Fruit fly (Drosophila melanogaster) whole organism, pupa: ENCODE data around the gene Flacc.

ENCODE experiments used
- CG10348 ChIP-seq: fragments of 200-800 bp; sonication (Bioruptor generic); IDR thresholded peaks from 2 replicates; pipeline ENCODE4 v1.3.6; 2022; ENCODE audit warnings: missing biosample characterization, missing genetic modification characterization
- CG14655 ChIP-seq: fragments of 200-800 bp; sonication (Bioruptor generic); optimal IDR thresholded peaks from 3 replicates; lab custom pipeline; 2017; ENCODE audit warnings: mild to moderate bottlenecking, missing biosample characterization, missing genetic modification reagents, missing genetic modification characterization
- CG32121 ChIP-seq: fragments of 200-800 bp; sonication (Bioruptor generic); IDR thresholded peaks from 2 replicates; pipeline ENCODE4 v1.3.6; 2022; ENCODE audit warnings: missing biosample characterization, missing genetic modification characterization
- CG4496 ChIP-seq: fragments of 200-800 bp; sonication (Bioruptor generic); IDR thresholded peaks from 3 replicates; pipeline ENCODE4 v1.3.6; 2022; ENCODE audit warnings: missing biosample characterization, missing genetic modification characterization
- CG8159 ChIP-seq: fragments of 200-800 bp; sonication (Bioruptor generic); optimal IDR thresholded peaks from 3 replicates; lab custom pipeline; 2018; ENCODE audit warnings: missing biosample characterization, mild to moderate bottlenecking, missing genetic modification characterization, moderate library complexity
- EcR ChIP-seq: fragments of 200-800 bp; sonication (Bioruptor generic); optimal IDR thresholded peaks from 3 replicates; lab custom pipeline; 2019; ENCODE audit warnings: missing biosample characterization, missing genetic modification characterization, mild to moderate bottlenecking, moderate library complexity, missing genetic modification reagents
- Pif1A ChIP-seq: fragments of 200-800 bp; sonication (Bioruptor generic); optimal IDR thresholded peaks from 3 replicates; lab custom pipeline; 2016; ENCODE audit warnings: missing biosample characterization, missing genetic modification characterization
- rn ChIP-seq: fragments of 200-800 bp; sonication (Bioruptor generic); IDR thresholded peaks from 2 replicates; pipeline ENCODE4 v1.3.6; 2022; ENCODE audit warnings: missing biosample characterization, missing genetic modification characterization

- TF ChIP-seq CG10348 (no peak), EcR (GFP tag; lab: Kevin White, UChicago) (no peak), CG14655 (no peak), CG4496 (GFP tag; lab: Robert Waterston, UW) (no peak), CG8159 (tag; lab: Kevin White, UChicago) (no peak), Pif1A (GFP tag; lab: Kevin White, UChicago) (no peak), CG32121 (GFP tag; lab: Robert Waterston, UW) (no peak), rn (no peak)
These were observed 3.9 kb upstream of the Flacc start for dm6 chrX:18897294-18897693.
